Worm (Caenorhabditis elegans) whole organism, L1 larva: ENCODE data around the gene F41G3.5.

Source experiments
- C04F5.9 ChIP-seq: sonication (generic microtip); optimal IDR thresholded peaks from 2 replicates; lab custom pipeline; 2016; ENCODE audit warnings: missing genetic modification characterization, missing compliant biosample characterization
- C16A3.4 ChIP-seq: fragments of 150-350 bp; optimal IDR thresholded peaks from 2 replicates; lab custom pipeline; 2014; ENCODE audit warnings: missing biosample characterization, missing genetic modification characterization
- F16B12.6 ChIP-seq: fragments of 150-350 bp; optimal IDR thresholded peaks from 2 replicates; lab custom pipeline; 2014; ENCODE audit warnings: missing biosample characterization, missing genetic modification characterization
- Y116A8C.19 ChIP-seq: sonication (generic microtip); optimal IDR thresholded peaks from 2 replicates; lab custom pipeline; 2016; ENCODE audit warnings: missing compliant biosample characterization, missing genetic modification characterization, borderline replicate concordance
- aly-2 ChIP-seq: fragments of 150-350 bp; optimal IDR thresholded peaks from 2 replicates; lab custom pipeline; 2014; ENCODE audit warnings: missing biosample characterization, missing genetic modification characterization
- blmp-1 ChIP-seq: fragments of 150-350 bp; optimal IDR thresholded peaks from 2 replicates; lab custom pipeline; 2014; ENCODE audit warnings: missing biosample characterization, missing genetic modification characterization
- ceh-82 ChIP-seq, 3 experiments: fragments of 150-350 bp in 1 of 3; sonication (generic microtip) in 2 of 3; optimal IDR thresholded peaks; 2 replicates each; lab custom pipeline; 2014 to 2017; ENCODE audit warnings: missing biosample characterization in 3 of 3, missing genetic modification characterization in 3 of 3
- dpl-1 ChIP-seq, 3 experiments: fragments of 150-350 bp in 2 of 3; sonication (generic microtip) in 1 of 3; optimal IDR thresholded peaks; 2 replicates each; lab custom pipeline; 2014 to 2017; ENCODE audit warnings: missing biosample characterization in 3 of 3, missing genetic modification characterization in 3 of 3, missing genetic modification reagents in 3 of 3
- dsc-1 ChIP-seq: sonication (generic microtip); optimal IDR thresholded peaks from 2 replicates; lab custom pipeline; 2016; ENCODE audit warnings: mild to moderate bottlenecking, missing genetic modification characterization, missing compliant biosample characterization
- efl-3 ChIP-seq: fragments of 200-800 bp; sonication (Bioruptor generic); optimal IDR thresholded peaks from 2 replicates; lab custom pipeline; 2018; ENCODE audit warnings: mild to moderate bottlenecking, missing genetic modification characterization, missing compliant biosample characterization
- egl-27 ChIP-seq, 2 experiments: fragments of 150-350 bp in 1 of 2; sonication (generic microtip); optimal IDR thresholded peaks; 3 replicates each; lab custom pipeline; 2017 to 2018; ENCODE audit warnings: missing biosample characterization in 2 of 2, missing genetic modification characterization in 2 of 2, missing genetic modification reagents in 2 of 2
- elt-2 ChIP-seq: sonication (generic microtip); optimal IDR thresholded peaks from 2 replicates; lab custom pipeline; 2016; ENCODE audit warnings: missing genetic modification characterization, mild to moderate bottlenecking, inconsistent platforms, missing compliant biosample characterization, missing genetic modification reagents
- elt-3 ChIP-seq, 6 experiments: fragments of 150-350 bp in 1 of 6; sonication (generic microtip); optimal IDR thresholded peaks; 2 replicates each; lab custom pipeline; 2017 to 2018; ENCODE audit warnings: missing biosample characterization in 6 of 6, missing genetic modification characterization in 6 of 6, inconsistent platforms in 1 of 6
- fkh-8 ChIP-seq: sonication (generic microtip); optimal IDR thresholded peaks from 2 replicates; lab custom pipeline; 2016; ENCODE audit warnings: mild to moderate bottlenecking, missing genetic modification characterization, missing compliant biosample characterization
- fos-1 ChIP-seq: fragments of 150-350 bp; optimal IDR thresholded peaks from 2 replicates; lab custom pipeline; 2014; ENCODE audit warnings: missing biosample characterization, missing genetic modification characterization
- hpl-2 ChIP-seq: fragments of 150-350 bp; optimal IDR thresholded peaks from 2 replicates; lab custom pipeline; 2014; ENCODE audit warnings: missing biosample characterization, missing genetic modification reagents, missing genetic modification characterization
- irx-1 ChIP-seq: sonication (generic microtip); optimal IDR thresholded peaks from 2 replicates; lab custom pipeline; 2016; ENCODE audit warnings: missing genetic modification characterization, missing compliant biosample characterization
- isw-1 ChIP-seq: fragments of 200-800 bp; sonication (Bioruptor generic); IDR thresholded peaks from 2 replicates; pipeline ENCODE4 v1.3.6; 2022; ENCODE audit warnings: missing genetic modification characterization, missing compliant biosample characterization
- jun-1 ChIP-seq: fragments of 150-350 bp; optimal IDR thresholded peaks from 2 replicates; lab custom pipeline; 2014; ENCODE audit warnings: missing biosample characterization, missing genetic modification reagents, missing genetic modification characterization
- lin-13 ChIP-seq: fragments of 150-350 bp; optimal IDR thresholded peaks from 2 replicates; lab custom pipeline; 2014; ENCODE audit warnings: missing biosample characterization, missing genetic modification reagents, missing genetic modification characterization
- lin-14 ChIP-seq: fragments of 200-800 bp; sonication (Bioruptor generic); optimal IDR thresholded peaks from 2 replicates; lab custom pipeline; 2018; ENCODE audit warnings: mild to moderate bottlenecking, missing genetic modification characterization, moderate library complexity, missing compliant biosample characterization
- lin-15B ChIP-seq: fragments of 150-350 bp; sonication (generic microtip); optimal IDR thresholded peaks from 3 replicates; lab custom pipeline; 2014; ENCODE audit warnings: missing biosample characterization, missing genetic modification characterization
- lin-35 ChIP-seq, 2 experiments: fragments of 150-350 bp; optimal IDR thresholded peaks; 2 replicates each; lab custom pipeline; 2014; ENCODE audit warnings: missing biosample characterization in 2 of 2, missing genetic modification characterization in 2 of 2, missing genetic modification reagents in 2 of 2
- lin-39 ChIP-seq: fragments of 150-350 bp; optimal IDR thresholded peaks from 2 replicates; lab custom pipeline; 2014; ENCODE audit warnings: missing biosample characterization, missing genetic modification reagents, missing genetic modification characterization
- lir-3 ChIP-seq: sonication (generic microtip); optimal IDR thresholded peaks from 2 replicates; lab custom pipeline; 2016; ENCODE audit warnings: mild to moderate bottlenecking, missing genetic modification characterization, moderate library complexity, missing compliant biosample characterization; ENCODE audit not compliant: poor library complexity
- mep-1 ChIP-seq: fragments of 150-350 bp; optimal IDR thresholded peaks from 2 replicates; lab custom pipeline; 2014; ENCODE audit warnings: missing biosample characterization, missing genetic modification characterization
- nhr-11 ChIP-seq: fragments of 150-350 bp; optimal IDR thresholded peaks from 2 replicates; lab custom pipeline; 2014; ENCODE audit warnings: missing biosample characterization, missing genetic modification characterization
- nhr-12 ChIP-seq: sonication (generic microtip); optimal IDR thresholded peaks from 2 replicates; lab custom pipeline; 2017; ENCODE audit warnings: missing biosample characterization, missing genetic modification characterization
- nhr-19 ChIP-seq: fragments of 200-800 bp; sonication (Bioruptor generic); conservative IDR thresholded peaks from 2 replicates; pipeline ENCODE4 v1.3.6; 2022; ENCODE audit warnings: missing genetic modification characterization, missing compliant biosample characterization
- nhr-20 ChIP-seq: sonication (generic microtip); optimal IDR thresholded peaks from 2 replicates; lab custom pipeline; 2016; ENCODE audit warnings: mild to moderate bottlenecking, missing genetic modification characterization, missing compliant biosample characterization
- nhr-237 ChIP-seq: fragments of 150-350 bp; optimal IDR thresholded peaks from 2 replicates; lab custom pipeline; 2014; ENCODE audit warnings: missing biosample characterization, missing genetic modification characterization
- nhr-47 ChIP-seq: sonication (generic microtip); optimal IDR thresholded peaks from 2 replicates; lab custom pipeline; 2016; ENCODE audit warnings: mild to moderate bottlenecking, missing genetic modification characterization, moderate library complexity, missing compliant biosample characterization
- nhr-71 ChIP-seq: sonication (generic microtip); optimal IDR thresholded peaks from 2 replicates; lab custom pipeline; 2016; ENCODE audit warnings: mild to moderate bottlenecking, missing genetic modification characterization, moderate library complexity, missing compliant biosample characterization
- nhr-77 ChIP-seq: fragments of 150-350 bp; optimal IDR thresholded peaks from 2 replicates; lab custom pipeline; 2014; ENCODE audit warnings: missing biosample characterization, missing genetic modification characterization
- nhr-85 ChIP-seq: sonication (generic microtip); peaks from one replicate; lab custom pipeline; 2016; ENCODE audit warnings: missing genetic modification characterization, inconsistent platforms, missing compliant biosample characterization
- nhr-90 ChIP-seq: sonication (generic microtip); optimal IDR thresholded peaks from 2 replicates; lab custom pipeline; 2016; ENCODE audit warnings: mild to moderate bottlenecking, missing genetic modification characterization, missing compliant biosample characterization; ENCODE audit not compliant: poor library complexity
- pag-3 ChIP-seq: sonication (generic microtip); optimal IDR thresholded peaks from 2 replicates; lab custom pipeline; 2017; ENCODE audit warnings: missing genetic modification characterization, mild to moderate bottlenecking, missing compliant biosample characterization, antibody characterized with exemption, borderline replicate concordance; ENCODE audit not compliant: insufficient read depth
- pax-3 ChIP-seq: fragments of 200-800 bp; sonication (Bioruptor generic); optimal IDR thresholded peaks from 2 replicates; lab custom pipeline; 2018; ENCODE audit warnings: mild to moderate bottlenecking, missing genetic modification characterization, moderate library complexity, missing compliant biosample characterization
- rnt-1 ChIP-seq: sonication (generic microtip); optimal IDR thresholded peaks from 2 replicates; lab custom pipeline; 2016; ENCODE audit warnings: mild to moderate bottlenecking, missing genetic modification characterization, moderate library complexity, missing compliant biosample characterization
- skn-1 ChIP-seq: fragments of 150-350 bp; optimal IDR thresholded peaks from 2 replicates; lab custom pipeline; 2014; ENCODE audit warnings: missing biosample characterization, missing genetic modification characterization
- snpc-4 ChIP-seq: fragments of 150-350 bp; optimal IDR thresholded peaks from 2 replicates; lab custom pipeline; 2014; ENCODE audit warnings: missing biosample characterization, missing genetic modification characterization
- snu-23 ChIP-seq: sonication (generic microtip); optimal IDR thresholded peaks from 2 replicates; lab custom pipeline; 2016; ENCODE audit warnings: missing genetic modification characterization, missing compliant biosample characterization
- swsn-7 ChIP-seq: sonication (generic microtip); optimal IDR thresholded peaks from 2 replicates; lab custom pipeline; 2016; ENCODE audit warnings: missing genetic modification characterization, missing compliant biosample characterization
- tbx-2 ChIP-seq: sonication (generic microtip); optimal IDR thresholded peaks from 2 replicates; lab custom pipeline; 2016; ENCODE audit warnings: missing genetic modification characterization, missing compliant biosample characterization
- tlp-1 ChIP-seq: fragments of 150-350 bp; optimal IDR thresholded peaks from 2 replicates; lab custom pipeline; 2014; ENCODE audit warnings: missing biosample characterization, missing genetic modification characterization
- unc-30 ChIP-seq: sonication (generic microtip); optimal IDR thresholded peaks from 2 replicates; lab custom pipeline; 2017; ENCODE audit warnings: missing biosample characterization, missing genetic modification characterization
- vab-15 ChIP-seq: sonication (generic microtip); optimal IDR thresholded peaks from 2 replicates; lab custom pipeline; 2017; ENCODE audit warnings: missing genotype, mild to moderate bottlenecking, missing genetic modification characterization, missing compliant biosample characterization
- xbp-1 ChIP-seq: sonication (generic microtip); optimal IDR thresholded peaks from 2 replicates; lab custom pipeline; 2016; ENCODE audit warnings: missing genetic modification characterization, missing compliant biosample characterization
- zag-1 ChIP-seq: fragments of 150-350 bp; optimal IDR thresholded peaks from 2 replicates; lab custom pipeline; 2014; ENCODE audit warnings: missing biosample characterization, missing genetic modification characterization
- ztf-11 ChIP-seq, 2 experiments: sonication (generic microtip); optimal IDR thresholded peaks; 2 replicates each; lab custom pipeline; 2016 to 2017; ENCODE audit warnings: missing genetic modification characterization in 2 of 2, missing biosample characterization in 1 of 2, missing compliant biosample characterization in 1 of 2

The F41G3.5 gene

DNA sequence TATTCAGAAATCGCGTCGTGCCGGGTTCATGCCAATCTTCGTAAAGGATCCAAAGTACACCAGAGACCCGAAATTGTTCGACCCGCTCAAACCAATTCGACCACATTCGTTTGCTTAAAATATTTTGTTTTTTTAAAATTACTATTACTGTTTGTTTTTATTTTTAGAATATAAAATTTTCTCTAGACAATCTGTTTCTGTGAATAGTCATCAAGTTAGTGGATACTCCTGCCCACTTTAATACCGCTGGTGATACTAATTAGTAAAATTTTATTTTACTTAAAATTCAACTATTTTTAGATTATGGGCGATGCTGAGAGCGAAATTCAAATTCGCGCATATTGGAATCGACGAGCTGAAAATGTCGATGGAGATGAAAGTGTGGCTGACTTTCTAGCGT is 9.9 kb upstream of the F41G3.5 start, which contains the start of gene T14B4.1:
TSS of gene T14B4.1 (plus strand) at position 301 of the 400 bp plus-strand sequence.
- TF ChIP-seq xbp-1 (tag; lab: Kevin White, UChicago) (no peak), lin-35 (GFP tag; optimal IDR thresholded peaks at IDR 0.05; lab: Kevin White, UChicago) (no peak), irx-1 (tag; lab: Kevin White, UChicago) (no peak), nhr-11 (no peak), rnt-1 (no peak), tbx-2 (tag; lab: Kevin White, UChicago) (no peak), nhr-12 (no peak), lin-14 (GFP tag; lab: Kevin White, UChicago) (no peak)

- TF ChIP-seq jun-1: peak; percentile 13
- TF ChIP-seq snu-23 (GFP tag; lab: Kevin White, UChicago): peak; percentile 66
- peak; percentile 9 for TF ChIP-seq dsc-1 (tag; lab: Kevin White, UChicago)
- TF ChIP-seq pax-3: peak; percentile 35
- TF ChIP-seq skn-1 (tag; lab: Kevin White, UChicago): peak; percentile 6
- no peak for TF ChIP-seq C04F5.9 (tag; lab: Kevin White, UChicago)
- no peak for TF ChIP-seq Y116A8C.19
- peak; percentile 58 for TF ChIP-seq fkh-8 (tag; lab: Kevin White, UChicago)
- no peak for TF ChIP-seq lin-39 (tag; lab: Kevin White, UChicago)
- TF ChIP-seq aly-2 (tag; lab: Kevin White, UChicago): no peak
- TF ChIP-seq nhr-19 (GFP tag; lab: Robert Waterston, UW): peak; percentile 45
- peak; percentile 13 for TF ChIP-seq nhr-90 (tag; lab: Kevin White, UChicago)
- TF ChIP-seq ceh-82 (tag; optimal IDR thresholded peaks at IDR 0.05; lab: Kevin White, UChicago): peak in 2 of 3 experiments; percentile 33 to 71
- peak; percentile 75 for TF ChIP-seq lir-3 (tag; lab: Kevin White, UChicago)
- TF ChIP-seq pag-3 (tag; lab: Kevin White, UChicago): no peak
- peak; percentile 55 for TF ChIP-seq lin-14 (GFP tag; lab: Kevin White, UChicago)
- peak in 1 of 6 experiments; percentile 55 for TF ChIP-seq elt-3 (tag; optimal IDR thresholded peaks at IDR 0.05; lab: Kevin White, UChicago)
- TF ChIP-seq tlp-1 (tag; lab: Kevin White, UChicago): no peak
- peak; percentile 24 for TF ChIP-seq F16B12.6 (tag; lab: Kevin White, UChicago)
- TF ChIP-seq hpl-2: peak; percentile 9
- TF ChIP-seq isw-1 (GFP tag; lab: Robert Waterston, UW): no peak; the same call in 1 of the 2 replicates
- peak; percentile 59 for TF ChIP-seq nhr-85 (tag; lab: Kevin White, UChicago)
- peak; percentile 16 for TF ChIP-seq vab-15 (tag; lab: Kevin White, UChicago)
- TF ChIP-seq lin-35 (GFP tag; optimal IDR thresholded peaks at IDR 0.05; lab: Kevin White, UChicago): peak; percentile 34 to 82
- peak; percentile 55 for TF ChIP-seq blmp-1 (tag; lab: Kevin White, UChicago)
- TF ChIP-seq nhr-237 (tag; lab: Kevin White, UChicago): no peak
- TF ChIP-seq unc-30 (tag; lab: Kevin White, UChicago): no peak
- TF ChIP-seq efl-3 (GFP tag; lab: Kevin White, UChicago): no peak
- TF ChIP-seq zag-1: no peak
- TF ChIP-seq ztf-11 (tag; optimal IDR thresholded peaks at IDR 0.05; lab: Kevin White, UChicago): peak in 1 of 2 experiments; percentile 17
- peak; percentile 81 for TF ChIP-seq lin-15B (tag; lab: Kevin White, UChicago)
- TF ChIP-seq nhr-20 (tag; lab: Kevin White, UChicago): peak; percentile 65
- peak; percentile 63 for TF ChIP-seq lin-13
- TF ChIP-seq dpl-1 (GFP tag; optimal IDR thresholded peaks at IDR 0.05; lab: Kevin White, UChicago): peak; percentile 46 to 71 (median 56)
- TF ChIP-seq xbp-1 (tag; lab: Kevin White, UChicago): peak; percentile 53
- TF ChIP-seq nhr-77 (tag; lab: Kevin White, UChicago): peak; percentile 63
- no peak for TF ChIP-seq mep-1 (tag; lab: Kevin White, UChicago)
- peak; percentile 65 for TF ChIP-seq C16A3.4 (tag; lab: Kevin White, UChicago)
- no peak for TF ChIP-seq egl-27 (tag; optimal IDR thresholded peaks at IDR 0.05; lab: Kevin White, UChicago)
- TF ChIP-seq snpc-4 (tag; lab: Kevin White, UChicago): peak; percentile 15
- no peak for TF ChIP-seq elt-2 (tag; lab: Kevin White, UChicago)
- peak; percentile 60 for TF ChIP-seq nhr-47 (tag; lab: Kevin White, UChicago)
- peak; percentile 69 for TF ChIP-seq nhr-71 (tag; lab: Kevin White, UChicago)
- TF ChIP-seq rnt-1: peak; percentile 89
- TF ChIP-seq fos-1 (tag; lab: Kevin White, UChicago): peak; percentile 22
- TF ChIP-seq nhr-11: no peak
- TF ChIP-seq swsn-7: peak; percentile 37
Observed at ce11 chrII:6741428-6741827, 5.1 kb upstream of the F41G3.5 start, which contains the start of gene exos-8. TSS of gene exos-8 (plus strand) at chrII:6741691.
